Worm (Caenorhabditis elegans) whole organism, L3 larva: ENCODE data around the gene fce-2.

Experiments used
- ZK546.5 ChIP-seq: sonication (generic microtip); optimal IDR thresholded peaks from 2 replicates; lab custom pipeline; 2017; ENCODE audit warnings: missing biosample characterization, missing genetic modification characterization
- ama-1 ChIP-seq: fragments of 150-350 bp; optimal IDR thresholded peaks from 2 replicates; lab custom pipeline; 2018
- ceh-16 ChIP-seq: sonication (generic microtip); optimal IDR thresholded peaks from 2 replicates; lab custom pipeline; 2017; ENCODE audit warnings: missing biosample characterization, missing genetic modification characterization
- ceh-82 ChIP-seq: fragments of 150-350 bp; optimal IDR thresholded peaks from 2 replicates; lab custom pipeline; 2014; ENCODE audit warnings: missing biosample characterization, missing genetic modification characterization
- ceh-9 ChIP-seq: sonication (generic microtip); optimal IDR thresholded peaks from 2 replicates; lab custom pipeline; 2018; ENCODE audit warnings: missing biosample characterization, missing genetic modification characterization
- daf-12 ChIP-seq: fragments of 150-350 bp; optimal IDR thresholded peaks from 2 replicates; lab custom pipeline; 2014; ENCODE audit warnings: missing biosample characterization, missing genetic modification reagents, missing genetic modification characterization
- egl-27 ChIP-seq: sonication (generic microtip); optimal IDR thresholded peaks from 4 replicates; lab custom pipeline; 2017; ENCODE audit warnings: missing biosample characterization, missing genetic modification reagents, missing genetic modification characterization
- egl-5 ChIP-seq: fragments of 150-350 bp; optimal IDR thresholded peaks from 2 replicates; lab custom pipeline; 2017; ENCODE audit warnings: missing biosample characterization, missing genetic modification reagents, missing genetic modification characterization, inconsistent platforms
- elt-1 ChIP-seq: fragments of 150-350 bp; optimal IDR thresholded peaks from 2 replicates; lab custom pipeline; 2014; ENCODE audit warnings: missing biosample characterization, missing genetic modification characterization
- elt-3 ChIP-seq, 3 experiments: fragments of 150-350 bp in 1 of 3; sonication (generic microtip) in 2 of 3; optimal IDR thresholded peaks; 2 replicates in 2 of 3; 4 replicates in 1 of 3; lab custom pipeline; 2014 to 2017; ENCODE audit warnings: missing biosample characterization in 3 of 3, missing genetic modification characterization in 3 of 3
- fkh-10 ChIP-seq: sonication (generic microtip); optimal IDR thresholded peaks from 2 replicates; lab custom pipeline; 2017; ENCODE audit warnings: missing biosample characterization, missing genetic modification reagents, missing genetic modification characterization
- fos-1 ChIP-seq: fragments of 150-350 bp; optimal IDR thresholded peaks from 2 replicates; lab custom pipeline; 2014; ENCODE audit warnings: missing biosample characterization, missing genetic modification characterization
- hmg-11 ChIP-seq: sonication (generic microtip); optimal IDR thresholded peaks from 2 replicates; lab custom pipeline; 2016; ENCODE audit warnings: missing genetic modification characterization, missing compliant biosample characterization
- jun-1 ChIP-seq: fragments of 150-350 bp; optimal IDR thresholded peaks from 2 replicates; lab custom pipeline; 2014; ENCODE audit warnings: missing biosample characterization, missing genetic modification reagents, missing genetic modification characterization
- lin-15B ChIP-seq: fragments of 150-350 bp; optimal IDR thresholded peaks from 2 replicates; lab custom pipeline; 2014; ENCODE audit warnings: missing biosample characterization, missing genetic modification characterization
- lin-39 ChIP-seq: fragments of 150-350 bp; optimal IDR thresholded peaks from 2 replicates; lab custom pipeline; 2018; ENCODE audit warnings: missing biosample characterization, missing genetic modification reagents, missing genetic modification characterization
- lsy-12 ChIP-seq: sonication (generic microtip); optimal IDR thresholded peaks from 2 replicates; lab custom pipeline; 2016; ENCODE audit warnings: mild to moderate bottlenecking, missing genetic modification characterization, missing compliant biosample characterization
- nfya-1 ChIP-seq: sonication (generic microtip); optimal IDR thresholded peaks from 2 replicates; lab custom pipeline; 2017; ENCODE audit warnings: missing genetic modification characterization, mild to moderate bottlenecking, missing compliant biosample characterization, antibody characterized with exemption, moderate library complexity; ENCODE audit not compliant: insufficient read depth
- nhr-11 ChIP-seq: fragments of 150-350 bp; optimal IDR thresholded peaks from 2 replicates; lab custom pipeline; 2014; ENCODE audit warnings: missing biosample characterization, missing genetic modification characterization
- nhr-12 ChIP-seq: fragments of 150-350 bp; optimal IDR thresholded peaks from 2 replicates; lab custom pipeline; 2014; ENCODE audit warnings: missing biosample characterization, missing genetic modification characterization
- nhr-237 ChIP-seq: fragments of 150-350 bp; optimal IDR thresholded peaks from 2 replicates; lab custom pipeline; 2014; ENCODE audit warnings: missing biosample characterization, missing genetic modification characterization
- nhr-25 ChIP-seq: sonication (generic microtip); optimal IDR thresholded peaks from 2 replicates; lab custom pipeline; 2017; ENCODE audit warnings: missing biosample characterization, missing genetic modification characterization
- nhr-43 ChIP-seq: sonication (generic microtip); optimal IDR thresholded peaks from 2 replicates; lab custom pipeline; 2016; ENCODE audit warnings: mild to moderate bottlenecking, missing genetic modification characterization, missing compliant biosample characterization; ENCODE audit not compliant: poor library complexity, severe bottlenecking
- nhr-76 ChIP-seq: fragments of 150-350 bp; sonication (generic microtip); optimal IDR thresholded peaks from 5 replicates; lab custom pipeline; 2014; ENCODE audit warnings: missing biosample characterization, missing genetic modification characterization
- nhr-77 ChIP-seq: fragments of 150-350 bp; optimal IDR thresholded peaks from 2 replicates; lab custom pipeline; 2014; ENCODE audit warnings: missing biosample characterization, missing genetic modification characterization
- pha-4 ChIP-seq: fragments of 150-350 bp; optimal IDR thresholded peaks from 2 replicates; lab custom pipeline; 2014; ENCODE audit warnings: missing biosample characterization, missing genetic modification reagents, missing genetic modification characterization
- sea-2 ChIP-seq: fragments of 150-350 bp; sonication (generic microtip); optimal IDR thresholded peaks from 4 replicates; lab custom pipeline; 2014; ENCODE audit warnings: missing biosample characterization, missing genetic modification reagents, missing genetic modification characterization
- skn-1 ChIP-seq: fragments of 150-350 bp; optimal IDR thresholded peaks from 2 replicates; lab custom pipeline; 2014; ENCODE audit warnings: missing biosample characterization, missing genetic modification characterization
- tbx-2 ChIP-seq: sonication (generic microtip); optimal IDR thresholded peaks from 2 replicates; lab custom pipeline; 2016; ENCODE audit warnings: mild to moderate bottlenecking, missing genetic modification characterization, missing compliant biosample characterization
- unc-39 ChIP-seq: sonication (generic microtip); optimal IDR thresholded peaks from 4 replicates; lab custom pipeline; 2017; ENCODE audit warnings: missing biosample characterization, missing genetic modification characterization
- unc-62 ChIP-seq: fragments of 150-350 bp; sonication (generic microtip); optimal IDR thresholded peaks from 4 replicates; lab custom pipeline; 2014; ENCODE audit warnings: missing biosample characterization, missing genetic modification reagents, missing genetic modification characterization
- ztf-11 ChIP-seq: fragments of 150-350 bp; optimal IDR thresholded peaks from 2 replicates; lab custom pipeline; 2014; ENCODE audit warnings: missing biosample characterization, missing genetic modification characterization
- ztf-4 ChIP-seq: fragments of 150-350 bp; optimal IDR thresholded peaks from 2 replicates; lab custom pipeline; 2014; ENCODE audit warnings: missing biosample characterization, missing genetic modification characterization

Gene fce-2

DNA sequence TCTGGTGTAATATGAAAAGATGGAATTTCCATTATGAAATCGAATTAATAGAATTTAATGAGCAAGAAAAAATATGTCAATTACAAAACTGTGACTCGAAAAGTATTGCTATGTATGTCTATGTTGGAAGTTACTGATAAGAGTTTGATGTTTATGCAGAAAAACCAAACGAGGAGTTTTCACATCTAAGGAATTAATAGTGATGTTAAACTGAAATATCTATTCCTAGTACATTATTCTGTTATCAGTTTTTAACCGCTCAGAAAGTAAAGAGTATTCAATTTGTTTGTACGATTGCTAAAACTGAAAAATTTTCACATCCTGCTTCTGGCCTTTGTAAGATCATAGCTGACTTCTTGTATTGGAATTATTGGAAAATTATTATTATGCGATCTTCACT lies 38.2 kb upstream of the fce-2 start, which contains the start of gene K02E2.7:
TSS of gene K02E2.7 (minus strand) at position 101 of the 400 bp plus-strand sequence.
- no peak for TF ChIP-seq ztf-4 (tag; lab: Kevin White, UChicago)

DNA sequence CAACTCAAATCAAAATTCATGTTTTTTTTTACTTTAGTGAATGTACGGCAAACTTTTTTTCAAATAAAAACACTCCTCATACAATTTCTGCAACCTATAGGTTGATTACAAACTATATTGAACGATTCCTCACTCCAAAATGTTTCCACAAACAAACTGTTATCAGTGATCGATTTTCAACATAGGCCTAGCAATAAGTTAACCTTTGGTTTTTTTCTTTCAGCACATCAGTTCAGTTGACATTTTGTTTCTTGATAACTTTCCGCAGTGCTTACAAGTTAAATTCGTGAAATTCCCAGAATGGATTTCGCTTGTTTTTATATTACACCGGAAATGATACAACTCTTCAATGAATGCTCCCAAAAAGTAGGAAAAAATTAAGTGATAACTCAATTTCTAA lies 37.7 kb upstream of the fce-2 start, which contains the start of gene F53H2.1:
TSS of gene F53H2.1 (plus strand) at position 301 of the 400 bp plus-strand sequence.
- TF ChIP-seq egl-5 (tag; lab: Kevin White, UChicago) (no peak), sea-2 (no peak), nhr-11 (tag; lab: Kevin White, UChicago) (no peak), hmg-11 (no peak), ceh-82 (tag; lab: Kevin White, UChicago) (no peak), elt-3 (tag; optimal IDR thresholded peaks at IDR 0.05; lab: Kevin White, UChicago) (no peak), nhr-237 (tag; lab: Kevin White, UChicago) (no peak), tbx-2 (tag; lab: Kevin White, UChicago) (no peak), jun-1 (no peak), nhr-12 (tag; lab: Kevin White, UChicago) (no peak), lin-15B (tag; lab: Kevin White, UChicago) (no peak), skn-1 (tag; lab: Kevin White, UChicago) (no peak), ceh-9 (tag; lab: Kevin White, UChicago) (no peak), pha-4 (tag; lab: Kevin White, UChicago) (no peak), fos-1 (tag; lab: Kevin White, UChicago) (no peak)
- TF ChIP-seq, all 47 proteins: peak for 0

DNA sequence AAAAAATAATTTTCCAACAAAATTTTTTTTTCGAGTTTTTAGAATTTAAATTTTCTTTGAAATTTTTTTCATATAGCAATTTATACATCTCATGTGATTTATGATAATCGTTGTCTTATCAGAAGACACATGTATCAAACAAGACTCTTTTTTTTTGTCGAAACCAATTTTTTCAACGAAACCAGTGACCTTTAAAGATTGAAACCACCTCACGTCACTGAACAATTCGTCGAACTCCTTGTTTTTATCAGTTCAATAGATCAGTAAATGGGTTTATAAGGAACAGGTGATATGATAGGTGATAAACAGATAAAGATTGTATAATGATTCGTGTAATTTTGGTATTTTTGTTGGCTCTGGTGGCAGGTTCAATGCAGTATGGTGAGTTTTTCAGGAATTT lies 31.3 kb upstream of the fce-2 start, which contains the start of gene cnc-7:
TSS of gene cnc-7 (plus strand) at position 301 of the 400 bp plus-strand sequence.
- TF ChIP-seq ama-1, result no peak
- no peak for TF ChIP-seq unc-62

DNA sequence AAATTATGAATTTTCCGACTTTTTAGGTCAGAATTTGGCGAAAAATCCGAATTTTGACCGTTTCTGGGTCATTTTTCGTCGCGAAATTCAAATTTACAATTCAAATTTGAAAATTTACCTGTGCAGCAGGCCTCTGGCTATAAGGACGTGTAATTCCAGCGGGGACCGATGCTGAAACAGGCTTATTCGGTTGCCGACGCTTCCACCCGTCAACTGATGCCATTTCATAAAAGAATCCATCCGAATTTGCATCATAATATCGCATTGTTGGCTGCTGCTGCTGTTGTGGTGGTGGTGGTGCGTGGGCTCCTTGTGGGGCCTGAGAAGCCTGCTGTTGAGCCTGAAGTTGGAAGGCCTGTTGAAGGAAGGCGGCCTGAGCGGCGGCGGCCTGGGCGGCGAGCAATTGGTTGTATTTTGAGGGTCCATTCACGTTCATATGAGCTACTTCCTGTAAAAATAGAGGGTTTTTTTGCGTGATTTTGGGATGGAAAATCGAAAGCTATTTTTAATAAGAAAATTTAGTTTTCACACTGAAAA lies 25.5 kb upstream of the fce-2 start:
- TF ChIP-seq tbx-2 (tag; lab: Kevin White, UChicago), result no peak
- TF ChIP-seq egl-27, result no peak
- TF ChIP-seq skn-1 (tag; lab: Kevin White, UChicago), result no peak
- no peak for TF ChIP-seq nhr-76 (tag; lab: Kevin White, UChicago)
- no peak for TF ChIP-seq nhr-25 (tag; lab: Kevin White, UChicago)
- TF ChIP-seq egl-5 (tag; lab: Kevin White, UChicago), result no peak
- TF ChIP-seq ama-1, result no peak
- TF ChIP-seq elt-1 (tag; lab: Kevin White, UChicago), result no peak
- no peak for TF ChIP-seq daf-12
- no peak for TF ChIP-seq fkh-10 (GFP tag; lab: Kevin White, UChicago)
- TF ChIP-seq elt-3 (tag; optimal IDR thresholded peaks at IDR 0.05; lab: Kevin White, UChicago), result no peak

DNA sequence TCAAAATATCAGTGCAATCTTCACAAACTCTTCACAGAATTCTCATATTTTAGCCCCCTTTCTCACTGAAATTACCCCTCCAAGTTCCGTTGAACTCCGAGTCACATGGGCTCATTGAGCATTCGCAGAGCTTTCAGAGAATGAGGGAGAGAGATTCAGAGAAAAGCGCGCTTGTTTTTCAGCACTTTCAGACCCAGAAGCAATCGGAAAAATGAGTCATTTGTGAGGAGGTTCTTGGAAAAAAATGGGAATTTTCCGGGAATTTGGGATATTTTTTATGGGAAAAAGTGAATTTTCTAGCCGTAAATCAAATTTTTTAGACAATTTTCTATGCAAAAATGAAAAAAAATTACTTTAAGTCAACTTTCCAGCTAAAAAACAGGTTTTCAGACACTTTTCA lies 22.3 kb upstream of the fce-2 start:
- no peak for TF ChIP-seq ZK546.5 (tag; lab: Kevin White, UChicago)
- TF ChIP-seq nhr-77, result no peak
- no peak for TF ChIP-seq unc-39 (tag; lab: Kevin White, UChicago)
- peak; percentile 19 for TF ChIP-seq nfya-1 (tag; lab: Kevin White, UChicago)
- no peak for TF ChIP-seq nhr-43
- no peak for TF ChIP-seq egl-27
- TF ChIP-seq ceh-16 (tag; lab: Kevin White, UChicago), result no peak
- TF ChIP-seq nhr-11 (tag; lab: Kevin White, UChicago), result peak; percentile 49
- no peak for TF ChIP-seq nhr-76 (tag; lab: Kevin White, UChicago)
- no peak for TF ChIP-seq ztf-11 (tag; lab: Kevin White, UChicago)
- no peak for TF ChIP-seq lsy-12
- no peak for TF ChIP-seq tbx-2 (tag; lab: Kevin White, UChicago)

DNA sequence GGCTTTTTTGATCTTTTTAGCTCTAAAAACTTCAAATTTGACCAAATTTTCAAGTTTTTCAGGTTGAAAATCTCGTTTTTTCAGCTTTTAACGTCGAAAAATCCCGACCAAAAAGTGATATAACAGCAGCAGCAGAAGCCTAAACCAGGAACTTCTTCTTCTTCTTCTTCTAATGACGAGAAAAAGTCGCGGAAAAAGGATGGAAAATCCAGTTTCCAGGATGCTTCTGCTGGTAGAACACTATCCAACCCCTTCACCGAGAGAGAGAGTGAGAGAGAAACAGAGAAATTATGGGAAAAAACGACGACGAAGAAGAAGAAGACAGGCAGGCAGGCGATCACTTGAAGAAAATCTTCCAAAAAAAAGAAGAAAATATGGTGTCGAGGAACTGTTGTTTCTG lies 18.3 kb upstream of the fce-2 start:
- TF ChIP-seq nfya-1 (tag; lab: Kevin White, UChicago), result no peak
- no peak for TF ChIP-seq lin-39
- TF ChIP-seq, all 47 proteins: peak for 0
